Fruit fly (Drosophila melanogaster) whole organism, embryonic: ENCODE results near the gene ND-39.
A peak's percentile ranks its signal among the peaks of the same experiment; 100 is the strongest.

Experiments
- CG10321 ChIP-seq: fragments of 200-800 bp; sonication (Bioruptor generic); IDR thresholded peaks from 2 replicates; pipeline ENCODE4 v1.3.6; 2022; ENCODE audit warnings: missing biosample characterization, missing genetic modification characterization
- CG10431 ChIP-seq: fragments of 200-800 bp; sonication (Bioruptor generic); optimal IDR thresholded peaks from 3 replicates; lab custom pipeline; 2018; ENCODE audit warnings: missing biosample characterization, mild to moderate bottlenecking, missing genetic modification characterization
- CG12104 ChIP-seq: fragments of 200-800 bp; sonication (Bioruptor generic); optimal IDR thresholded peaks from 3 replicates; lab custom pipeline; 2016; ENCODE audit warnings: missing biosample characterization, missing genetic modification characterization
- CG12155 ChIP-seq: fragments of 200-800 bp; sonication (Bioruptor generic); optimal IDR thresholded peaks from 3 replicates; lab custom pipeline; 2016; ENCODE audit warnings: missing biosample characterization, missing genetic modification characterization
- CG12236 ChIP-seq: fragments of 200-800 bp; sonication (Bioruptor generic); optimal IDR thresholded peaks from 2 replicates; lab custom pipeline; 2016; ENCODE audit warnings: missing biosample characterization, missing genetic modification characterization
- CG17568 ChIP-seq: fragments of 200-800 bp; sonication (Bioruptor generic); optimal IDR thresholded peaks from 2 replicates; lab custom pipeline; 2018; ENCODE audit warnings: missing biosample characterization, mild to moderate bottlenecking, missing genetic modification characterization, moderate library complexity
- CG2120 ChIP-seq: fragments of 200-800 bp; sonication (Bioruptor generic); optimal IDR thresholded peaks from 3 replicates; lab custom pipeline; 2016; ENCODE audit warnings: missing biosample characterization, missing genetic modification characterization
- CG2199 ChIP-seq: fragments of 200-800 bp; sonication (Bioruptor generic); IDR thresholded peaks from 3 replicates; pipeline ENCODE4 v1.3.6; 2022; ENCODE audit warnings: missing biosample characterization, missing genetic modification characterization
- CG2202 ChIP-seq: fragments of 200-800 bp; sonication (Bioruptor generic); optimal IDR thresholded peaks from 2 replicates; lab custom pipeline; 2018; ENCODE audit warnings: missing biosample characterization, mild to moderate bottlenecking, missing genetic modification characterization
- CG3065 ChIP-seq: fragments of 200-800 bp; sonication (Bioruptor generic); optimal IDR thresholded peaks from 2 replicates; lab custom pipeline; 2016; ENCODE audit warnings: missing biosample characterization, missing genetic modification characterization
- CG3281 ChIP-seq: fragments of 200-800 bp; sonication (Bioruptor generic); optimal IDR thresholded peaks from 3 replicates; lab custom pipeline; 2017; ENCODE audit warnings: missing biosample characterization, mild to moderate bottlenecking, missing genetic modification characterization
- CG3838 ChIP-seq: fragments of 200-800 bp; sonication (Bioruptor generic); optimal IDR thresholded peaks from 3 replicates; lab custom pipeline; 2016; ENCODE audit warnings: missing biosample characterization, missing genetic modification characterization
- CG3847 ChIP-seq: fragments of 200-800 bp; sonication (Bioruptor generic); IDR thresholded peaks from 2 replicates; pipeline ENCODE4 v1.3.6; 2022; ENCODE audit warnings: missing biosample characterization, missing genetic modification characterization
- CG4707 ChIP-seq: fragments of 200-800 bp; sonication (Bioruptor generic); optimal IDR thresholded peaks from 2 replicates; lab custom pipeline; 2018; ENCODE audit warnings: missing biosample characterization, mild to moderate bottlenecking, missing genetic modification characterization, moderate library complexity
- CG4854 ChIP-seq: fragments of 200-800 bp; sonication (Bioruptor generic); optimal IDR thresholded peaks from 2 replicates; lab custom pipeline; 2016; ENCODE audit warnings: missing biosample characterization, missing genetic modification characterization, inconsistent platforms
- CG6765 ChIP-seq: fragments of 200-800 bp; sonication (Bioruptor generic); optimal IDR thresholded peaks from 3 replicates; lab custom pipeline; 2017; ENCODE audit warnings: missing biosample characterization, mild to moderate bottlenecking, missing genetic modification characterization
- CG7271 ChIP-seq: fragments of 200-800 bp; sonication (Bioruptor generic); optimal IDR thresholded peaks from 2 replicates; lab custom pipeline; 2018; ENCODE audit warnings: missing biosample characterization, mild to moderate bottlenecking, missing genetic modification characterization, moderate library complexity
- CG7372 ChIP-seq: fragments of 200-800 bp; sonication (Bioruptor generic); IDR thresholded peaks from 2 replicates; pipeline ENCODE4 v1.3.6; 2022; ENCODE audit warnings: missing biosample characterization, missing genetic modification characterization
- CG7786 ChIP-seq: fragments of 200-800 bp; sonication (Bioruptor generic); optimal IDR thresholded peaks from 2 replicates; lab custom pipeline; 2016; ENCODE audit warnings: missing biosample characterization, missing genetic modification characterization
- CG9727 ChIP-seq: fragments of 200-800 bp; sonication (Bioruptor generic); optimal IDR thresholded peaks from 3 replicates; lab custom pipeline; 2017; ENCODE audit warnings: missing biosample characterization, mild to moderate bottlenecking, missing genetic modification characterization
- CG9817 ChIP-seq: fragments of 200-800 bp; sonication (Bioruptor generic); optimal IDR thresholded peaks from 2 replicates; lab custom pipeline; 2018; ENCODE audit warnings: missing biosample characterization, mild to moderate bottlenecking, missing genetic modification characterization, moderate library complexity
- CG9876 ChIP-seq: fragments of 200-800 bp; sonication (Bioruptor generic); optimal IDR thresholded peaks from 2 replicates; lab custom pipeline; 2016; ENCODE audit warnings: missing biosample characterization, missing genetic modification characterization
- CTCF ChIP-seq: fragments of 200-800 bp; sonication (Bioruptor generic); optimal IDR thresholded peaks from 2 replicates; lab custom pipeline; 2017; ENCODE audit warnings: missing biosample characterization, mild to moderate bottlenecking, missing genetic modification characterization, moderate library complexity
- CkIIα-i1 ChIP-seq: fragments of 200-800 bp; sonication (Bioruptor generic); IDR thresholded peaks from 2 replicates; pipeline ENCODE4 v1.3.6; 2022; ENCODE audit warnings: missing biosample characterization, missing genetic modification characterization
- D19B ChIP-seq: fragments of 200-800 bp; sonication (Bioruptor generic); optimal IDR thresholded peaks from 2 replicates; lab custom pipeline; 2017; ENCODE audit warnings: missing biosample characterization, mild to moderate bottlenecking, missing genetic modification characterization
- GATAe ChIP-seq: fragments of 200-800 bp; sonication (Bioruptor generic); conservative IDR thresholded peaks from 2 replicates; pipeline ENCODE4 v1.3.6; 2022; ENCODE audit warnings: missing biosample characterization, missing genetic modification characterization
- HmgZ ChIP-seq: fragments of 200-800 bp; sonication (Bioruptor generic); optimal IDR thresholded peaks from 2 replicates; lab custom pipeline; 2018; ENCODE audit warnings: missing biosample characterization, mild to moderate bottlenecking, missing genetic modification characterization
- Hr3 ChIP-seq: fragments of 200-800 bp; sonication (Bioruptor generic); optimal IDR thresholded peaks from 3 replicates; lab custom pipeline; 2016; ENCODE audit warnings: missing biosample characterization, missing genetic modification characterization
- Kr ChIP-seq: fragments of 200-800 bp; sonication (Bioruptor generic); optimal IDR thresholded peaks from 2 replicates; lab custom pipeline; 2017; ENCODE audit warnings: missing biosample characterization, mild to moderate bottlenecking, missing genetic modification characterization
- Lim3 ChIP-seq: fragments of 200-800 bp; sonication (Bioruptor generic); IDR thresholded peaks from 2 replicates; pipeline ENCODE4 v1.3.6; 2022; ENCODE audit warnings: missing biosample characterization, missing genetic modification characterization
- Myb ChIP-seq: fragments of 200-800 bp; sonication (Bioruptor generic); optimal IDR thresholded peaks from 2 replicates; lab custom pipeline; 2016; ENCODE audit warnings: missing biosample characterization, missing genetic modification characterization
- Nf-YC ChIP-seq: fragments of 200-800 bp; optimal IDR thresholded peaks from 3 replicates; lab custom pipeline; 2019; ENCODE audit warnings: missing biosample characterization, mild to moderate bottlenecking, missing genetic modification characterization, moderate library complexity
- Rx ChIP-seq: fragments of 200-800 bp; sonication (Bioruptor generic); IDR thresholded peaks from 2 replicates; pipeline ENCODE4 v1.3.6; 2022; ENCODE audit warnings: missing biosample characterization, missing genetic modification characterization
- Six4 ChIP-seq: fragments of 200-800 bp; sonication (Bioruptor generic); optimal IDR thresholded peaks from 2 replicates; lab custom pipeline; 2016; ENCODE audit warnings: missing biosample characterization, missing genetic modification characterization
- abd-A ChIP-seq: fragments of 200-800 bp; sonication (Bioruptor generic); optimal IDR thresholded peaks from 3 replicates; lab custom pipeline; 2019; ENCODE audit warnings: missing biosample characterization, mild to moderate bottlenecking, missing genetic modification characterization, moderate library complexity
- ase ChIP-seq: fragments of 200-800 bp; sonication (Bioruptor generic); IDR thresholded peaks from 3 replicates; pipeline ENCODE4 v1.3.6; 2022; ENCODE audit warnings: missing biosample characterization, missing genetic modification characterization
- bigmax ChIP-seq: fragments of 200-800 bp; sonication (Bioruptor generic); optimal IDR thresholded peaks from 2 replicates; lab custom pipeline; 2018; ENCODE audit warnings: missing biosample characterization, mild to moderate bottlenecking, missing genetic modification characterization
- bsh ChIP-seq, 2 experiments: fragments of 200-800 bp; sonication (Bioruptor generic); optimal IDR thresholded peaks; 2 replicates each; lab custom pipeline; 2017 to 2018; ENCODE audit warnings: mild to moderate bottlenecking in 2 of 2, missing biosample characterization in 2 of 2, missing genetic modification characterization in 2 of 2, moderate library complexity in 1 of 2
- ci ChIP-seq: fragments of 200-800 bp; sonication (Bioruptor generic); IDR thresholded peaks from 3 replicates; pipeline ENCODE4 v1.3.6; 2022; ENCODE audit warnings: missing biosample characterization, missing genetic modification characterization
- crp ChIP-seq, 2 experiments: fragments of 200-800 bp; sonication (Bioruptor generic); optimal IDR thresholded peaks; 2 replicates in 1 of 2; 3 replicates in 1 of 2; lab custom pipeline; 2017; ENCODE audit warnings: missing biosample characterization in 2 of 2, missing genetic modification characterization in 2 of 2, mild to moderate bottlenecking in 1 of 2, moderate library complexity in 1 of 2
- hbn ChIP-seq: fragments of 200-800 bp; sonication (Bioruptor generic); IDR thresholded peaks from 2 replicates; pipeline ENCODE4 v1.3.6; 2022; ENCODE audit warnings: missing biosample characterization, missing genetic modification characterization; ENCODE audit not compliant: partially characterized antibody
- lbe ChIP-seq: fragments of 200-800 bp; sonication (Bioruptor generic); optimal IDR thresholded peaks from 2 replicates; lab custom pipeline; 2016; ENCODE audit warnings: missing biosample characterization, mild to moderate bottlenecking, missing genetic modification characterization
- oc ChIP-seq: fragments of 200-800 bp; sonication (Bioruptor generic); optimal IDR thresholded peaks from 2 replicates; lab custom pipeline; 2018; ENCODE audit warnings: missing biosample characterization, mild to moderate bottlenecking, missing genetic modification characterization, moderate library complexity
- row ChIP-seq: fragments of 200-800 bp; sonication (Bioruptor generic); IDR thresholded peaks from 3 replicates; pipeline ENCODE4 v1.3.6; 2022; ENCODE audit warnings: missing biosample characterization, missing genetic modification characterization
- run ChIP-seq: fragments of 200-800 bp; sonication (Bioruptor generic); optimal IDR thresholded peaks from 3 replicates; lab custom pipeline; 2018; ENCODE audit warnings: missing biosample characterization, mild to moderate bottlenecking, missing genetic modification characterization
- sima ChIP-seq: fragments of 200-800 bp; sonication (Bioruptor generic); optimal IDR thresholded peaks from 2 replicates; lab custom pipeline; 2016; ENCODE audit warnings: missing biosample characterization, missing genetic modification characterization
- slou ChIP-seq: fragments of 200-800 bp; sonication (Bioruptor generic); optimal IDR thresholded peaks from 3 replicates; lab custom pipeline; 2016; ENCODE audit warnings: missing biosample characterization, missing genetic modification characterization
- stc ChIP-seq: fragments of 200-800 bp; sonication (Bioruptor generic); IDR thresholded peaks from 2 replicates; pipeline ENCODE4 v1.3.6; 2022; ENCODE audit warnings: missing biosample characterization, missing genetic modification characterization
- toy ChIP-seq: fragments of 200-800 bp; sonication (Bioruptor generic); IDR thresholded peaks from 2 replicates; pipeline ENCODE4 v1.3.6; 2022; ENCODE audit warnings: missing biosample characterization, missing genetic modification characterization
- trem ChIP-seq: fragments of 200-800 bp; optimal IDR thresholded peaks from 3 replicates; lab custom pipeline; 2019; ENCODE audit warnings: missing biosample characterization, mild to moderate bottlenecking, missing genetic modification characterization, moderate library complexity
- usp ChIP-seq: fragments of >200 bp; optimal IDR thresholded peaks from 2 replicates; lab custom pipeline; 2017; ENCODE audit warnings: missing biosample characterization, missing genetic modification characterization
- zf30C ChIP-seq: fragments of 200-800 bp; sonication (Bioruptor generic); optimal IDR thresholded peaks from 3 replicates; lab custom pipeline; 2018; ENCODE audit warnings: missing biosample characterization, mild to moderate bottlenecking, missing genetic modification characterization

The ND-39 gene

DNA sequence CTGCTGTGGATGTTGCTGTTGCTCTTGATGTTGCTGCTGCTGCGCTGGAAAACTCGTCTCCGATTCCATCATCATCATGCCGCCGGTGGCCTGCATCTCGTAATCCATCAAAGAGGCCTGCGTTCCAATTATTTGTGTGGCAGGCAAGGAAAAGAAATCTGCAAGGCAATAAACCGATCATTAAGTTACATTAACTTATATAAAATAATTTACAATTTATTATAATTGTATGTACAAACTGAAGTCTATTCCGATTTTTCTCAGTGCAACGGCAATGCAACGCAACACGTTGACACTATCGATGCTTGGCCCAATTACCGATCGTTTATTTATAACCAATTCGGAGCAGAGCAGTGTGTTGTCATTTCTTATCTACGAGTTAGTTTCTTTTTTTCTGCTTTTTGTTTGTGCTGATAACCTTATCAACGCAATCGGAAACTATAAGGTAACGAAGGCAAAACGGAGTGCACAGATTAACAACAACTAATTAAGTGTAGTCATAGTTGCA, 20.8 kb upstream of the ND-39 start (continued):
- peak; percentile 1 for TF ChIP-seq HmgZ
- peak; percentile 53 for TF ChIP-seq CG4707
- TF ChIP-seq trem, result no peak
- peak; percentile 41; the same call in 2 of the 3 replicates for TF ChIP-seq ase
- peak; percentile 33 for TF ChIP-seq CG3281
- no peak for TF ChIP-seq hbn (GFP tag; lab: Robert Waterston, UW)
- TF ChIP-seq CG7786 (GFP tag; lab: Kevin White, UChicago), result no peak
- peak; percentile 7; the same call in 1 of the 2 replicates for TF ChIP-seq CG7372 (GFP tag; lab: Robert Waterston, UW)
- TF ChIP-seq CG12155 (GFP tag; lab: Kevin White, UChicago), result no peak
- TF ChIP-seq CG3065 (GFP tag; lab: Kevin White, UChicago), result no peak
- peak; percentile 41; the same call in 1 of the 2 replicates for TF ChIP-seq Rx
- TF ChIP-seq CG6765 (GFP tag; lab: Kevin White, UChicago), result no peak
- peak; percentile 59; the same call in 2 of the 3 replicates for TF ChIP-seq row (GFP tag; lab: Robert Waterston, UW)
- no peak for TF ChIP-seq Lim3 (GFP tag; lab: Robert Waterston, UW)
- TF ChIP-seq ci (GFP tag; lab: Robert Waterston, UW), result peak; percentile 86
- peak; percentile 45 for TF ChIP-seq run (tag; lab: Kevin White, UChicago)
- peak; percentile 6 for TF ChIP-seq D19B (GFP tag; lab: Kevin White, UChicago)
- TF ChIP-seq stc, result peak; percentile 60
- TF ChIP-seq CG2202 (tag; lab: Kevin White, UChicago), result no peak
- TF ChIP-seq Hr3 (GFP tag; lab: Kevin White, UChicago), result peak; percentile 13
- no peak for TF ChIP-seq CG4854 (GFP tag; lab: Kevin White, UChicago)
- TF ChIP-seq slou, result no peak
- TF ChIP-seq GATAe (GFP tag; lab: Robert Waterston, UW), result 0 out of 2 replicates have a peak, but pooled peaks have one; percentile 21
- TF ChIP-seq Six4 (GFP tag; lab: Kevin White, UChicago), result peak; percentile 54
- no peak for TF ChIP-seq Myb (GFP tag; lab: Kevin White, UChicago)
- TF ChIP-seq toy (GFP tag; lab: Robert Waterston, UW), result no peak
- peak; percentile 24 for TF ChIP-seq CG9727
- peak; percentile 85; the same call in 1 of the 3 replicates for TF ChIP-seq CG2199
- no peak for TF ChIP-seq CG7271 (tag; lab: Kevin White, UChicago)
- no peak for TF ChIP-seq abd-A (tag; lab: Kevin White, UChicago)
- no peak for TF ChIP-seq sima
- TF ChIP-seq CG9817 (tag; lab: Kevin White, UChicago), result no peak
- TF ChIP-seq CG3838 (GFP tag; lab: Kevin White, UChicago), result no peak
- no peak for TF ChIP-seq CG12236
- TF ChIP-seq Nf-YC, result peak; percentile 33
- TF ChIP-seq CG10431 (GFP tag; lab: Kevin White, UChicago), result no peak
- TF ChIP-seq crp (GFP tag; optimal IDR thresholded peaks at IDR 0.05; lab: Kevin White, UChicago), result no peak
- TF ChIP-seq CG2120 (GFP tag; lab: Kevin White, UChicago), result no peak
- no peak for TF ChIP-seq CG9876 (GFP tag; lab: Kevin White, UChicago)
- TF ChIP-seq lbe (GFP tag; lab: Kevin White, UChicago), result no peak
- no peak for TF ChIP-seq CTCF
- no peak for TF ChIP-seq CkIIα-i1 (GFP tag; lab: Robert Waterston, UW)
- peak; percentile 34 for TF ChIP-seq CG17568
- TF ChIP-seq Kr (GFP tag; lab: Kevin White, UChicago), result no peak
- TF ChIP-seq bsh (GFP tag; optimal IDR thresholded peaks at IDR 0.05; lab: Kevin White, UChicago), result peak in 1 of 2 experiments; percentile 66
- no peak for TF ChIP-seq bigmax (GFP tag; lab: Kevin White, UChicago)
- TF ChIP-seq usp (GFP tag; lab: Kevin White, UChicago), result no peak
- peak; percentile 14 for TF ChIP-seq oc
- TF ChIP-seq CG12104, result peak; percentile 49
- TF ChIP-seq CG3847, result 0 out of 2 replicates have a peak, but pooled peaks have one; percentile 10
- TF ChIP-seq CG10321 (GFP tag; lab: Robert Waterston, UW), result 0 out of 2 replicates have a peak, but pooled peaks have one; percentile 19
- TF ChIP-seq zf30C (GFP tag; lab: Kevin White, UChicago), result peak; percentile 77
